Fruit fly (Drosophila melanogaster) whole organism, adult: Measurements from ENCODE around the gene Elo68alpha.
A peak's percentile ranks its signal among the peaks of the same experiment; 100 is the strongest.

Experiments used
- CG11617 ChIP-seq: fragments of 200-800 bp; sonication (Bioruptor generic); optimal IDR thresholded peaks from 2 replicates; lab custom pipeline; 2017; ENCODE audit warnings: mild to moderate bottlenecking, missing biosample characterization, missing genetic modification reagents, missing genetic modification characterization
- CG12768 ChIP-seq: fragments of 200-800 bp; sonication (Bioruptor generic); optimal IDR thresholded peaks from 2 replicates; lab custom pipeline; 2017; ENCODE audit warnings: missing biosample characterization, missing genetic modification characterization, mild to moderate bottlenecking, moderate library complexity, missing genetic modification reagents
- CG14711 ChIP-seq: fragments of 200-800 bp; sonication (Bioruptor generic); optimal IDR thresholded peaks from 2 replicates; lab custom pipeline; 2018; ENCODE audit warnings: missing biosample characterization, mild to moderate bottlenecking, missing genetic modification characterization, moderate library complexity
- CG1620 ChIP-seq: fragments of 200-800 bp; sonication (Bioruptor generic); optimal IDR thresholded peaks from 2 replicates; lab custom pipeline; 2016; ENCODE audit warnings: missing biosample characterization, missing genetic modification characterization
- CG33017 ChIP-seq: fragments of 200-800 bp; sonication (Bioruptor generic); optimal IDR thresholded peaks from 2 replicates; lab custom pipeline; 2018; ENCODE audit warnings: missing biosample characterization, mild to moderate bottlenecking, missing genetic modification characterization, moderate library complexity
- CG5204 ChIP-seq: fragments of 200-800 bp; sonication (Bioruptor generic); optimal IDR thresholded peaks from 2 replicates; lab custom pipeline; 2016; ENCODE audit warnings: missing biosample characterization, missing genetic modification characterization
- CG7045 ChIP-seq: fragments of 200-800 bp; sonication (Bioruptor generic); optimal IDR thresholded peaks from 2 replicates; lab custom pipeline; 2017; ENCODE audit warnings: missing biosample characterization, mild to moderate bottlenecking, missing genetic modification characterization
- CG7101 ChIP-seq: fragments of 200-800 bp; sonication (Bioruptor generic); optimal IDR thresholded peaks from 2 replicates; lab custom pipeline; 2018; ENCODE audit warnings: missing biosample characterization, mild to moderate bottlenecking, missing genetic modification characterization, moderate library complexity
- Clk ChIP-seq: fragments of 200-800 bp; sonication (Bioruptor generic); optimal IDR thresholded peaks from 2 replicates; lab custom pipeline; 2017; ENCODE audit warnings: missing biosample characterization, missing genetic modification characterization
- Crg-1 ChIP-seq: fragments of 200-800 bp; sonication (Bioruptor generic); optimal IDR thresholded peaks from 2 replicates; lab custom pipeline; 2016; ENCODE audit warnings: missing biosample characterization, missing genetic modification characterization
- Hr96 ChIP-seq: fragments of 200-800 bp; sonication (Bioruptor generic); optimal IDR thresholded peaks from 2 replicates; lab custom pipeline; 2016; ENCODE audit warnings: missing biosample characterization, missing genetic modification characterization
- Mnt ChIP-seq: fragments of 200-800 bp; sonication (Bioruptor generic); optimal IDR thresholded peaks from 2 replicates; lab custom pipeline; 2016; ENCODE audit warnings: missing biosample characterization, mild to moderate bottlenecking, missing genetic modification characterization
- bab1 ChIP-seq: fragments of 200-800 bp; sonication (Bioruptor generic); optimal IDR thresholded peaks from 3 replicates; lab custom pipeline; 2019; ENCODE audit warnings: missing biosample characterization, mild to moderate bottlenecking, missing genetic modification characterization, moderate library complexity
- cic ChIP-seq: fragments of 200-800 bp; sonication (Bioruptor generic); optimal IDR thresholded peaks from 2 replicates; lab custom pipeline; 2017; ENCODE audit warnings: missing biosample characterization, mild to moderate bottlenecking, missing genetic modification characterization, moderate library complexity
- cnc ChIP-seq, 2 experiments: fragments of >200 bp; optimal IDR thresholded peaks; 2 replicates each; lab custom pipeline; 2017
- kay ChIP-seq: fragments of 200-800 bp; sonication (Bioruptor generic); peaks from one replicate; lab custom pipeline; 2016; ENCODE audit warnings: missing biosample characterization, missing genetic modification characterization, borderline replicate concordance
- ovo ChIP-seq: fragments of 200-800 bp; sonication (Bioruptor generic); optimal IDR thresholded peaks from 2 replicates; lab custom pipeline; 2016; ENCODE audit warnings: missing biosample characterization, missing genetic modification characterization
- pad ChIP-seq: fragments of 200-800 bp; sonication (Bioruptor generic); optimal IDR thresholded peaks from 3 replicates; lab custom pipeline; 2017; ENCODE audit warnings: missing biosample characterization, missing genetic modification characterization, mild to moderate bottlenecking, moderate library complexity, missing genetic modification reagents
- tj ChIP-seq: fragments of 200-800 bp; sonication (Bioruptor generic); optimal IDR thresholded peaks from 3 replicates; lab custom pipeline; 2017; ENCODE audit warnings: missing biosample characterization, mild to moderate bottlenecking, missing genetic modification characterization, moderate library complexity
- toe ChIP-seq: fragments of 200-800 bp; sonication (Bioruptor generic); optimal IDR thresholded peaks from 2 replicates; lab custom pipeline; 2016; ENCODE audit warnings: missing biosample characterization, missing genetic modification characterization

Gene Elo68alpha

dm6 chr3L:11107935-11108334 is 5.1 kb upstream of the Elo68alpha start, which contains the start of gene CG12522:
Gene CG12522, plus strand, starts transcription at chr3L:11108235.
- no peak for TF ChIP-seq tj
- no peak for TF ChIP-seq CG5204 (GFP tag; lab: Kevin White, UChicago)
- TF ChIP-seq Hr96, result no peak
- no peak for TF ChIP-seq CG12768 (GFP tag; lab: Kevin White, UChicago)
- TF ChIP-seq cnc (optimal IDR thresholded peaks at IDR 0.05; lab: Kevin White, UChicago), result no peak
- no peak for TF ChIP-seq bab1
- TF ChIP-seq ovo, result no peak
- no peak for TF ChIP-seq CG33017 (tag; lab: Kevin White, UChicago)
- no peak for TF ChIP-seq toe (GFP tag; lab: Kevin White, UChicago)
- TF ChIP-seq pad (GFP tag; lab: Kevin White, UChicago), result no peak
- no peak for TF ChIP-seq CG7045 (GFP tag; lab: Kevin White, UChicago)
- no peak for TF ChIP-seq CG7101 (tag; lab: Kevin White, UChicago)

DNA sequence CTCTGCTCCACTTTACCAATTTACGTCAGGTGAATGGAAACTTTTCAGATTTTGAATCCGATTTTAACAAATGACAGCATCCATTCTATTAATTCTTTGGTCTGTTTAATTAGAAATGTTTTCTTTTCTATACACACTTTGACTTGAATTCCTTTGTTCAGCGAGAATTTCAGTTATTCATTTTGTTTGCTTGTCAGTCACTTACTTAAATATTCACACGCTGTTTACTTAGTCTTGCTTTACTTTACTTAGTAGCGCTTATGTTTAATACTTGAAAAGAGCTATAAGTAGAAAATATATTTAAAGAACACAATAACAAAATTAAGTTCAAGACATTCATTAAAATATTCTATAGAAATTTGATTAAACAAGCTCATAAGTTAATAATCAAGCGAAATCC is 4.6 kb upstream of the Elo68alpha start, which contains the start of gene CG32073:
Gene CG32073, minus strand, starts transcription at position 151 of the 400 bp plus-strand sequence.
- TF ChIP-seq Hr96 (no peak), CG5204 (GFP tag; lab: Kevin White, UChicago) (no peak), CG12768 (GFP tag; lab: Kevin White, UChicago) (no peak), tj (no peak), pad (GFP tag; lab: Kevin White, UChicago) (no peak), toe (GFP tag; lab: Kevin White, UChicago) (no peak), Mnt (GFP tag; lab: Kevin White, UChicago) (no peak), CG14711 (no peak), CG33017 (tag; lab: Kevin White, UChicago) (no peak), CG7045 (GFP tag; lab: Kevin White, UChicago) (no peak), CG11617 (no peak), bab1 (no peak), CG1620 (no peak), Clk (GFP tag; lab: Kevin White, UChicago) (no peak), cnc (optimal IDR thresholded peaks at IDR 0.05; lab: Kevin White, UChicago) (no peak), CG7101 (tag; lab: Kevin White, UChicago) (no peak), Crg-1 (GFP tag; lab: Kevin White, UChicago) (no peak)

dm6 chr3L:11103773-11104172 is 943 bp upstream of the Elo68alpha start, which contains the start of gene CG32071:
Gene CG32071, minus strand, starts transcription at chr3L:11103873.
- TF ChIP-seq bab1 (no peak), CG33017 (tag; lab: Kevin White, UChicago) (no peak), Clk (GFP tag; lab: Kevin White, UChicago) (no peak), cnc (optimal IDR thresholded peaks at IDR 0.05; lab: Kevin White, UChicago) (no peak), ovo (no peak), tj (no peak), CG12768 (GFP tag; lab: Kevin White, UChicago) (no peak), CG14711 (no peak), CG7101 (tag; lab: Kevin White, UChicago) (no peak), CG1620 (no peak), toe (GFP tag; lab: Kevin White, UChicago) (no peak), Mnt (GFP tag; lab: Kevin White, UChicago) (no peak)

DNA sequence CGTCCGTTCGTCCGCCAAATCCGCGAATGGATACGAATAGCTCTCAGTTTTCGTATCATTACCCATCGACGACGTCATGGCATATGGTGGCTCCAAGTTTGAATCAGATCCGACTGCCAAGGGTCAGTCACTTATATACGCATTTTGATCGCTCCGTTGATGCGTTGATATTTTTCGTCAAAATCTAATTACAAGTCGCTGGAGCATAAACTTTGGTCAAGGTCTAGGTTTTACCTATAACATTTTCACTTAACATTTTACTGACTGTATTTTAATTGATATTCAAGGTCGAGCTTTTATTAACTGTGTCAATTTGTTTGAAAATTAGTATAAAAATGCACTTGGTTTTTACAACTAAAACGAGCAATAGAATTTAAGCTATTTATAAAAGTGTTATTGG is 1.2 kb downstream of the Elo68alpha start, which contains the start of gene Elo68beta:
Gene Elo68beta, minus strand, starts transcription at position 101 of the 400 bp plus-strand sequence.
- TF ChIP-seq kay (GFP tag; lab: Kevin White, UChicago) (peak; percentile 19), CG7045 (GFP tag; lab: Kevin White, UChicago) (no peak), Mnt (GFP tag; lab: Kevin White, UChicago) (no peak)

- TF ChIP-seq kay (GFP tag; lab: Kevin White, UChicago), result peak; percentile 97
- TF ChIP-seq cnc (optimal IDR thresholded peaks at IDR 0.05; lab: Kevin White, UChicago), result no peak
- peak; percentile 89 for TF ChIP-seq pad (GFP tag; lab: Kevin White, UChicago)
- peak; percentile 92 for TF ChIP-seq Hr96
- TF ChIP-seq tj, result peak; percentile 80
- TF ChIP-seq CG12768 (GFP tag; lab: Kevin White, UChicago), result peak; percentile 96
- peak; percentile 89 for TF ChIP-seq Mnt (GFP tag; lab: Kevin White, UChicago)
- TF ChIP-seq CG11617, result peak; percentile 97
- peak; percentile 93 for TF ChIP-seq CG7045 (GFP tag; lab: Kevin White, UChicago)
- peak; percentile 96 for TF ChIP-seq CG5204 (GFP tag; lab: Kevin White, UChicago)
- peak; percentile 92 for TF ChIP-seq CG7101 (tag; lab: Kevin White, UChicago)
- peak; percentile 85 for TF ChIP-seq Clk (GFP tag; lab: Kevin White, UChicago)
- TF ChIP-seq CG14711, result peak; percentile 88
- TF ChIP-seq CG33017 (tag; lab: Kevin White, UChicago), result peak; percentile 86
- peak; percentile 96 for TF ChIP-seq toe (GFP tag; lab: Kevin White, UChicago)
- peak; percentile 84 for TF ChIP-seq ovo
- peak; percentile 71 for TF ChIP-seq cic (GFP tag; lab: Kevin White, UChicago)
- peak; percentile 98 for TF ChIP-seq Crg-1 (GFP tag; lab: Kevin White, UChicago)
- peak; percentile 96 for TF ChIP-seq CG1620
- peak; percentile 95 for TF ChIP-seq bab1
Measured at dm6 chr3L:11097982-11098663, 4.7 kb downstream of the Elo68alpha start, which contains the start of the genes Irbp18 and APP-BP1. Gene Irbp18, minus strand, starts transcription at chr3L:11098186. Gene APP-BP1, plus strand, starts transcription at chr3L:11098412.
